Worm (Caenorhabditis elegans) whole organism, midembryonic: ENCODE results near the gene F10C2.5.

Experiments used
- flt-1 ChIP-seq: fragments of 200-800 bp; sonication (Bioruptor generic); IDR thresholded peaks from 2 replicates; pipeline ENCODE4 v1.3.6; 2022; ENCODE audit warnings: missing genetic modification characterization, missing compliant biosample characterization
- klf-2 ChIP-seq: fragments of 200-800 bp; sonication (Bioruptor generic); conservative IDR thresholded peaks from 2 replicates; pipeline ENCODE4 v1.3.6; 2022; ENCODE audit warnings: missing genetic modification reagents, missing genetic modification characterization, missing compliant biosample characterization
- med-1 ChIP-seq: sonication (generic microtip); optimal IDR thresholded peaks from 2 replicates; lab custom pipeline; 2017; ENCODE audit warnings: missing genetic modification characterization, mild to moderate bottlenecking, missing compliant biosample characterization, antibody characterized with exemption, missing genetic modification reagents; ENCODE audit not compliant: insufficient read depth
- ref-1 ChIP-seq: fragments of 200-800 bp; sonication (Bioruptor generic); conservative IDR thresholded peaks from 2 replicates; pipeline ENCODE4 v1.3.6; 2022; ENCODE audit warnings: missing genetic modification reagents, missing genetic modification characterization, missing compliant biosample characterization
- ztf-23 ChIP-seq: fragments of 200-800 bp; sonication (Bioruptor generic); IDR thresholded peaks from 2 replicates; pipeline ENCODE4 v1.3.6; 2022; ENCODE audit warnings: missing genetic modification reagents, missing genetic modification characterization, missing compliant biosample characterization
- ztf-29 ChIP-seq: fragments of 200-800 bp; sonication (Bioruptor generic); IDR thresholded peaks from 2 replicates; pipeline ENCODE4 v1.3.6; 2022; ENCODE audit warnings: missing genetic modification reagents, missing genetic modification characterization, missing compliant biosample characterization

- no peak for TF ChIP-seq ztf-29
- TF ChIP-seq ref-1 (GFP tag; lab: Robert Waterston, UW) = no peak
- TF ChIP-seq med-1 (GFP tag; lab: Kevin White, UChicago) = no peak
- TF ChIP-seq klf-2 (GFP tag; lab: Robert Waterston, UW) = no peak
- TF ChIP-seq ztf-23 (GFP tag; lab: Robert Waterston, UW) = no peak
- TF ChIP-seq flt-1 (GFP tag; lab: Robert Waterston, UW) = no peak
These were observed 19.5 kb upstream of the F10C2.5 start for ce11 chrV:12025683-12026082.
